Worm (Caenorhabditis elegans) whole organism, L1 larva: ENCODE results near the gene F31F7.1.

Source experiments
- C16A3.4 ChIP-seq: fragments of 150-350 bp; optimal IDR thresholded peaks from 2 replicates; lab custom pipeline; 2014; ENCODE audit warnings: missing biosample characterization, missing genetic modification characterization
- C34B4.2 ChIP-seq: sonication (generic microtip); optimal IDR thresholded peaks from 2 replicates; lab custom pipeline; 2017; ENCODE audit warnings: mild to moderate bottlenecking, missing genetic modification characterization, missing compliant biosample characterization
- Y116A8C.19 ChIP-seq: sonication (generic microtip); optimal IDR thresholded peaks from 2 replicates; lab custom pipeline; 2016; ENCODE audit warnings: missing compliant biosample characterization, missing genetic modification characterization, borderline replicate concordance
- alr-1 ChIP-seq: fragments of 200-800 bp; sonication (Bioruptor generic); optimal IDR thresholded peaks from 2 replicates; lab custom pipeline; 2018; ENCODE audit warnings: borderline replicate concordance, mild to moderate bottlenecking, missing genetic modification characterization, missing compliant biosample characterization
- ama-1 ChIP-seq: fragments of 150-350 bp; optimal IDR thresholded peaks from 2 replicates; lab custom pipeline; 2014
- blmp-1 ChIP-seq: fragments of 150-350 bp; optimal IDR thresholded peaks from 2 replicates; lab custom pipeline; 2014; ENCODE audit warnings: missing biosample characterization, missing genetic modification characterization
- ceh-8 ChIP-seq: fragments of 200-800 bp; sonication (Bioruptor generic); optimal IDR thresholded peaks from 2 replicates; lab custom pipeline; 2018; ENCODE audit warnings: mild to moderate bottlenecking, missing genetic modification characterization, moderate library complexity, missing compliant biosample characterization
- ceh-82 ChIP-seq, 3 experiments: fragments of 150-350 bp in 1 of 3; sonication (generic microtip) in 2 of 3; optimal IDR thresholded peaks; 2 replicates each; lab custom pipeline; 2014 to 2017; ENCODE audit warnings: missing biosample characterization in 3 of 3, missing genetic modification characterization in 3 of 3
- ceh-88 ChIP-seq: fragments of 200-800 bp; sonication (Bioruptor generic); IDR thresholded peaks from 2 replicates; pipeline ENCODE4 v1.3.6; 2022; ENCODE audit warnings: missing genetic modification characterization, missing compliant biosample characterization
- ceh-90 ChIP-seq: sonication (generic microtip); optimal IDR thresholded peaks from 2 replicates; lab custom pipeline; 2016; ENCODE audit warnings: missing genetic modification characterization, missing compliant biosample characterization
- efl-3 ChIP-seq: fragments of 200-800 bp; sonication (Bioruptor generic); optimal IDR thresholded peaks from 2 replicates; lab custom pipeline; 2018; ENCODE audit warnings: mild to moderate bottlenecking, missing genetic modification characterization, missing compliant biosample characterization
- egl-13 ChIP-seq: sonication (generic microtip); optimal IDR thresholded peaks from 2 replicates; lab custom pipeline; 2016; ENCODE audit warnings: missing genotype, missing genetic modification reagents, missing genetic modification characterization, missing compliant biosample characterization
- elt-2 ChIP-seq: sonication (generic microtip); optimal IDR thresholded peaks from 2 replicates; lab custom pipeline; 2016; ENCODE audit warnings: missing genetic modification characterization, mild to moderate bottlenecking, inconsistent platforms, missing compliant biosample characterization, missing genetic modification reagents
- elt-3 ChIP-seq, 6 experiments: fragments of 150-350 bp in 1 of 6; sonication (generic microtip); optimal IDR thresholded peaks; 2 replicates each; lab custom pipeline; 2017 to 2018; ENCODE audit warnings: missing biosample characterization in 6 of 6, missing genetic modification characterization in 6 of 6, inconsistent platforms in 1 of 6
- fkh-8 ChIP-seq: sonication (generic microtip); optimal IDR thresholded peaks from 2 replicates; lab custom pipeline; 2016; ENCODE audit warnings: mild to moderate bottlenecking, missing genetic modification characterization, missing compliant biosample characterization
- hlh-17 ChIP-seq: fragments of 200-800 bp; sonication (Bioruptor generic); optimal IDR thresholded peaks from 2 replicates; lab custom pipeline; 2018; ENCODE audit warnings: missing genetic modification characterization, mild to moderate bottlenecking, missing compliant biosample characterization, moderate library complexity, borderline replicate concordance
- isw-1 ChIP-seq: fragments of 200-800 bp; sonication (Bioruptor generic); IDR thresholded peaks from 2 replicates; pipeline ENCODE4 v1.3.6; 2022; ENCODE audit warnings: missing genetic modification characterization, missing compliant biosample characterization
- lin-14 ChIP-seq: fragments of 200-800 bp; sonication (Bioruptor generic); optimal IDR thresholded peaks from 2 replicates; lab custom pipeline; 2018; ENCODE audit warnings: mild to moderate bottlenecking, missing genetic modification characterization, moderate library complexity, missing compliant biosample characterization
- lin-15B ChIP-seq: fragments of 150-350 bp; sonication (generic microtip); optimal IDR thresholded peaks from 3 replicates; lab custom pipeline; 2014; ENCODE audit warnings: missing biosample characterization, missing genetic modification characterization
- lin-35 ChIP-seq, 2 experiments: fragments of 150-350 bp; optimal IDR thresholded peaks; 2 replicates each; lab custom pipeline; 2014; ENCODE audit warnings: missing biosample characterization in 2 of 2, missing genetic modification characterization in 2 of 2, missing genetic modification reagents in 2 of 2
- lir-3 ChIP-seq: sonication (generic microtip); optimal IDR thresholded peaks from 2 replicates; lab custom pipeline; 2016; ENCODE audit warnings: mild to moderate bottlenecking, missing genetic modification characterization, moderate library complexity, missing compliant biosample characterization; ENCODE audit not compliant: poor library complexity
- mdl-1 ChIP-seq, 2 experiments: fragments of 150-350 bp; optimal IDR thresholded peaks; 2 replicates each; lab custom pipeline; 2014 to 2017; ENCODE audit warnings: missing biosample characterization in 2 of 2, missing genetic modification characterization in 2 of 2, inconsistent platforms in 1 of 2
- mef-2 ChIP-seq: fragments of 150-350 bp; optimal IDR thresholded peaks from 2 replicates; lab custom pipeline; 2014; ENCODE audit warnings: missing biosample characterization, missing genetic modification characterization
- mep-1 ChIP-seq: fragments of 150-350 bp; optimal IDR thresholded peaks from 2 replicates; lab custom pipeline; 2014; ENCODE audit warnings: missing biosample characterization, missing genetic modification characterization
- nhr-12 ChIP-seq: sonication (generic microtip); optimal IDR thresholded peaks from 2 replicates; lab custom pipeline; 2017; ENCODE audit warnings: missing biosample characterization, missing genetic modification characterization
- nhr-19 ChIP-seq: fragments of 200-800 bp; sonication (Bioruptor generic); conservative IDR thresholded peaks from 2 replicates; pipeline ENCODE4 v1.3.6; 2022; ENCODE audit warnings: missing genetic modification characterization, missing compliant biosample characterization
- nhr-20 ChIP-seq: sonication (generic microtip); optimal IDR thresholded peaks from 2 replicates; lab custom pipeline; 2016; ENCODE audit warnings: mild to moderate bottlenecking, missing genetic modification characterization, missing compliant biosample characterization
- nhr-237 ChIP-seq: fragments of 150-350 bp; optimal IDR thresholded peaks from 2 replicates; lab custom pipeline; 2014; ENCODE audit warnings: missing biosample characterization, missing genetic modification characterization
- nhr-28 ChIP-seq: fragments of 150-350 bp; optimal IDR thresholded peaks from 2 replicates; lab custom pipeline; 2014; ENCODE audit warnings: missing biosample characterization, missing genetic modification characterization
- nhr-71 ChIP-seq: sonication (generic microtip); optimal IDR thresholded peaks from 2 replicates; lab custom pipeline; 2016; ENCODE audit warnings: mild to moderate bottlenecking, missing genetic modification characterization, moderate library complexity, missing compliant biosample characterization
- nhr-77 ChIP-seq: fragments of 150-350 bp; optimal IDR thresholded peaks from 2 replicates; lab custom pipeline; 2014; ENCODE audit warnings: missing biosample characterization, missing genetic modification characterization
- nhr-85 ChIP-seq: sonication (generic microtip); peaks from one replicate; lab custom pipeline; 2016; ENCODE audit warnings: missing genetic modification characterization, inconsistent platforms, missing compliant biosample characterization
- nhr-90 ChIP-seq: sonication (generic microtip); optimal IDR thresholded peaks from 2 replicates; lab custom pipeline; 2016; ENCODE audit warnings: mild to moderate bottlenecking, missing genetic modification characterization, missing compliant biosample characterization; ENCODE audit not compliant: poor library complexity
- pag-3 ChIP-seq: sonication (generic microtip); optimal IDR thresholded peaks from 2 replicates; lab custom pipeline; 2017; ENCODE audit warnings: missing genetic modification characterization, mild to moderate bottlenecking, missing compliant biosample characterization, antibody characterized with exemption, borderline replicate concordance; ENCODE audit not compliant: insufficient read depth
- pqm-1 ChIP-seq: sonication (generic microtip); optimal IDR thresholded peaks from 3 replicates; lab custom pipeline; 2017; ENCODE audit warnings: missing biosample characterization, missing genetic modification characterization
- rnt-1 ChIP-seq: sonication (generic microtip); optimal IDR thresholded peaks from 2 replicates; lab custom pipeline; 2016; ENCODE audit warnings: mild to moderate bottlenecking, missing genetic modification characterization, moderate library complexity, missing compliant biosample characterization
- skn-1 ChIP-seq: fragments of 150-350 bp; optimal IDR thresholded peaks from 2 replicates; lab custom pipeline; 2014; ENCODE audit warnings: missing biosample characterization, missing genetic modification characterization
- snu-23 ChIP-seq: sonication (generic microtip); optimal IDR thresholded peaks from 2 replicates; lab custom pipeline; 2016; ENCODE audit warnings: missing genetic modification characterization, missing compliant biosample characterization
- sox-4 ChIP-seq: sonication (generic microtip); optimal IDR thresholded peaks from 2 replicates; lab custom pipeline; 2016; ENCODE audit warnings: missing genetic modification characterization, missing compliant biosample characterization
- sptf-1 ChIP-seq: fragments of 150-350 bp; optimal IDR thresholded peaks from 2 replicates; lab custom pipeline; 2014; ENCODE audit warnings: missing biosample characterization, missing genetic modification characterization
- sup-37 ChIP-seq: fragments of 200-800 bp; sonication (Bioruptor generic); optimal IDR thresholded peaks from 2 replicates; lab custom pipeline; 2018; ENCODE audit warnings: mild to moderate bottlenecking, missing genetic modification characterization, missing compliant biosample characterization
- tbx-2 ChIP-seq: sonication (generic microtip); optimal IDR thresholded peaks from 2 replicates; lab custom pipeline; 2016; ENCODE audit warnings: missing genetic modification characterization, missing compliant biosample characterization
- tlp-1 ChIP-seq: fragments of 150-350 bp; optimal IDR thresholded peaks from 2 replicates; lab custom pipeline; 2014; ENCODE audit warnings: missing biosample characterization, missing genetic modification characterization
- unc-130 ChIP-seq: fragments of 150-350 bp; optimal IDR thresholded peaks from 2 replicates; lab custom pipeline; 2017; ENCODE audit warnings: missing biosample characterization, missing genetic modification characterization, inconsistent platforms
- unc-30 ChIP-seq: sonication (generic microtip); optimal IDR thresholded peaks from 2 replicates; lab custom pipeline; 2017; ENCODE audit warnings: missing biosample characterization, missing genetic modification characterization
- ztf-4 ChIP-seq: fragments of 150-350 bp; optimal IDR thresholded peaks from 2 replicates; lab custom pipeline; 2014; ENCODE audit warnings: missing biosample characterization, missing genetic modification characterization

The F31F7.1 gene

DNA sequence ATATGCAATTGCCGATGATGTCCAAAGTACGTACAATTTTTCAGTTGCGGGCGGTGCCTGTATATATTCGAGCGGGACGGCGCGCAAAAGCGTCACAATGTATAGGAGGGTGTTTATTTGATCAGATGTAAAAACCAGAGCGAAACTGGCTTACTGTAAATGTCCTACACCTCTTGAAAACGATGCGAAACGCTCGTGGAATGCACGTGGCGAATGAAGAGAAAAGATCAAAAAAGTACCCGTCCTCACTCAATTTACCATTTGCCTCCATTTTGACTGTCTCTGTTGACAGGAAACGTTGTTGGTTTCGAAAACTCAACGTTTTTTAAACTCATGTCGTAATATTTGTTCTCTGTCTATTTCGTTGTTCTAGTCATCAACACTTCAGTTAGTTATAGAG, 35.5 kb upstream of the F31F7.1 start (continued):
- TF ChIP-seq hlh-17 (no peak), C16A3.4 (tag; lab: Kevin White, UChicago) (peak; percentile 36), pag-3 (tag; lab: Kevin White, UChicago) (no peak), ceh-82 (tag; optimal IDR thresholded peaks at IDR 0.05; lab: Kevin White, UChicago) (no peak), blmp-1 (peak; percentile 8), sox-4 (no peak), lin-14 (GFP tag; lab: Kevin White, UChicago) (peak; percentile 77), sptf-1 (no peak), rnt-1 (no peak), pqm-1 (no peak), nhr-19 (GFP tag; lab: Robert Waterston, UW) (peak; percentile 45), skn-1 (no peak), C34B4.2 (tag; lab: Kevin White, UChicago) (no peak), lin-35 (GFP tag; optimal IDR thresholded peaks at IDR 0.05; lab: Kevin White, UChicago) (peak in 1 of 2 experiments; percentile 57), nhr-28 (tag; lab: Kevin White, UChicago) (no peak), lin-15B (tag; lab: Kevin White, UChicago) (no peak), lir-3 (tag; lab: Kevin White, UChicago) (peak; percentile 5), nhr-71 (tag; lab: Kevin White, UChicago) (peak; percentile 67), fkh-8 (no peak), ceh-88 (GFP tag; lab: Robert Waterston, UW) (0 out of 2 replicates have a peak, but pooled peaks have one; percentile 19), unc-30 (tag; lab: Kevin White, UChicago) (no peak), mep-1 (tag; lab: Kevin White, UChicago) (no peak), nhr-237 (tag; lab: Kevin White, UChicago) (peak; percentile 20), ceh-90 (tag; lab: Kevin White, UChicago) (no peak), ztf-4 (no peak), tbx-2 (tag; lab: Kevin White, UChicago) (peak; percentile 76), sup-37 (GFP tag; lab: Kevin White, UChicago) (no peak), unc-130 (peak; percentile 4), mef-2 (tag; lab: Kevin White, UChicago) (no peak), alr-1 (tag; lab: Kevin White, UChicago) (no peak), elt-3 (tag; optimal IDR thresholded peaks at IDR 0.05; lab: Kevin White, UChicago) (peak in 4 of 6 experiments; percentile 16 to 68 (median 40)), ama-1 (lab: Kevin White, UChicago) (no peak), nhr-12 (tag; lab: Kevin White, UChicago) (no peak), tlp-1 (tag; lab: Kevin White, UChicago) (no peak)

DNA sequence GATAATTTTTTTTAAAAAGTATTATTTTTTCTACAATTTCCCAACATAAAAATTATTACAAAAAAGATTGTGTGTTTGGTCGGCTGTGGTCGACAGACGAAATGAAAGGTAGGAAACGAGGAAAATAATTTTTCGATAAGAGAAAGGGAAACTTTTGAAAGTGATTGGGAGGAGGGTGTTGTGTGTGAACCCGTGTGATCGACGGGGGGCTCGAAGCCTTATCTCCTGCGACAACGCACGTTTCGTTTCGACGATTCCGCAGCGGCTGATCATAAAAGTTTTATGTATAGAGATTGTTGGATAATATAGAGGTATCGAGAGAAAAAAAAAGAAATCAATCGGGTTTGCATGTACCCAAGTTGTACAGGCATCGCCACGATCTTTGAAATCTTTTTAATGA, 33.0 kb upstream of the F31F7.1 start:
- no peak for TF ChIP-seq egl-13 (tag; lab: Kevin White, UChicago)
- TF ChIP-seq rnt-1 = peak; percentile 24
- peak; percentile 52 for TF ChIP-seq unc-130
- no peak for TF ChIP-seq ceh-8 (GFP tag; lab: Kevin White, UChicago)
- TF ChIP-seq nhr-20 (tag; lab: Kevin White, UChicago) = peak; percentile 65
- no peak for TF ChIP-seq nhr-77 (tag; lab: Kevin White, UChicago)
- peak; percentile 23 for TF ChIP-seq snu-23
- peak; percentile 46 for TF ChIP-seq nhr-90 (tag; lab: Kevin White, UChicago)
- TF ChIP-seq mdl-1 (tag; optimal IDR thresholded peaks at IDR 0.05; lab: Kevin White, UChicago) = peak in 1 of 2 experiments; percentile 14
- TF ChIP-seq Y116A8C.19 (tag; lab: Kevin White, UChicago) = no peak
- TF ChIP-seq nhr-19 (GFP tag; lab: Robert Waterston, UW) = peak; percentile 18; the same call in 1 of the 2 replicates
- peak in 2 of 6 experiments; percentile 51 for TF ChIP-seq elt-3 (tag; optimal IDR thresholded peaks at IDR 0.05; lab: Kevin White, UChicago)
- TF ChIP-seq lin-14 (GFP tag; lab: Kevin White, UChicago) = peak; percentile 69
- no peak for TF ChIP-seq isw-1 (GFP tag; lab: Robert Waterston, UW)
- no peak for TF ChIP-seq efl-3 (GFP tag; lab: Kevin White, UChicago)
- TF ChIP-seq nhr-71 (tag; lab: Kevin White, UChicago) = peak; percentile 57
- TF ChIP-seq nhr-12 (tag; lab: Kevin White, UChicago) = no peak
- TF ChIP-seq nhr-85 (tag; lab: Kevin White, UChicago) = peak; percentile 34
- peak; percentile 88 for TF ChIP-seq elt-2 (tag; lab: Kevin White, UChicago)
- peak; percentile 87 for TF ChIP-seq blmp-1
